Worm (Caenorhabditis elegans): ENCODE measurements around the gene C50E10.2.
A peak's percentile ranks its signal among the peaks of the same experiment; 100 is the strongest.

The C50E10.2 gene

ce11 chrII:12268857-12269256 lies 40.7 kb downstream of the C50E10.2 start:
- TF ChIP-seq T07F8.4 (tag; optimal IDR thresholded peaks at IDR 0.05) (no peak), egrh-3 (GFP tag; IDR thresholded peaks at IDR 0.05) (peak; percentile 86; the same call in 1 of the 2 replicates), egl-18 (GFP tag; IDR thresholded peaks at IDR 0.05) (no peak)

- no peak for TF ChIP-seq ztf-22 (GFP tag; optimal IDR thresholded peaks at IDR 0.05)
- TF ChIP-seq lin-40 (tag; optimal IDR thresholded peaks at IDR 0.05) = no peak
- TF ChIP-seq lir-1 (GFP tag; conservative IDR thresholded peaks at IDR 0.05) = no peak
- TF ChIP-seq snpc-1.1 (tag; optimal IDR thresholded peaks at IDR 0.05; ENCODE audit: insufficient read depth) = no peak
- no peak for TF ChIP-seq B0035.1 (tag; optimal IDR thresholded peaks at IDR 0.05)
- TF ChIP-seq C17E4.6 (GFP tag; IDR thresholded peaks at IDR 0.05) = no peak
- no peak for TF ChIP-seq Y56A3A.18 (GFP tag; IDR thresholded peaks at IDR 0.05)
- TF ChIP-seq let-526 (GFP tag; IDR thresholded peaks at IDR 0.05) = no peak
- no peak for TF ChIP-seq nhr-90 (tag; optimal IDR thresholded peaks at IDR 0.05)
- no peak for TF ChIP-seq nhr-80 (tag; optimal IDR thresholded peaks at IDR 0.05)
- TF ChIP-seq atf-7 (tag; optimal IDR thresholded peaks at IDR 0.05) = no peak
- no peak for TF ChIP-seq hsf-1 (GFP tag; IDR thresholded peaks at IDR 0.05)
- no peak for TF ChIP-seq F10E7.11 (tag; optimal IDR thresholded peaks at IDR 0.05)
- no peak for TF ChIP-seq Y79H2A.3 (GFP tag; conservative IDR thresholded peaks at IDR 0.05)
- TF ChIP-seq sea-2 (GFP tag; IDR thresholded peaks at IDR 0.05) = no peak
- TF ChIP-seq attf-6 (GFP tag; IDR thresholded peaks at IDR 0.05) = no peak
Observed at ce11 chrII:12266797-12267196, 42.7 kb downstream of the C50E10.2 start.

ce11 chrII:12266145-12266544 lies 43.4 kb downstream of the C50E10.2 start, which contains the start of gene tric-1B.1:
Gene tric-1B.1 (minus strand): TSS chrII:12266245.
- TF ChIP-seq F57A8.1 (GFP tag; optimal IDR thresholded peaks at IDR 0.05) = no peak
- no peak for TF ChIP-seq K12H6.12 (tag; optimal IDR thresholded peaks at IDR 0.05)
- TF ChIP-seq lin-54 (GFP tag; optimal IDR thresholded peaks at IDR 0.05) = no peak
- no peak for TF ChIP-seq zim-3 (tag; optimal IDR thresholded peaks at IDR 0.05)
- TF ChIP-seq hrde-1 (tag; optimal IDR thresholded peaks at IDR 0.05; ENCODE audit: borderline replicate concordance) = no peak
- TF ChIP-seq attf-5 (GFP tag; optimal IDR thresholded peaks at IDR 0.05) = no peak
- no peak for TF ChIP-seq ceh-40 (GFP tag; IDR thresholded peaks at IDR 0.05)
- no peak for TF ChIP-seq ztf-3 (GFP tag; optimal IDR thresholded peaks at IDR 0.05)
- TF ChIP-seq tbp1 (GFP tag; optimal IDR thresholded peaks at IDR 0.05) = no peak
- no peak for TF ChIP-seq lin-35 (GFP tag; optimal IDR thresholded peaks at IDR 0.05)
- no peak for TF ChIP-seq ceh-91 (GFP tag; IDR thresholded peaks at IDR 0.05)
- no peak for TF ChIP-seq ets-4 (GFP tag; optimal IDR thresholded peaks at IDR 0.05)
- TF ChIP-seq lin-26 (GFP tag; IDR thresholded peaks at IDR 0.05) = no peak
- TF ChIP-seq chd-7 (tag; optimal IDR thresholded peaks at IDR 0.05) = no peak
- no peak for TF ChIP-seq Y53G8AR.9 (GFP tag; conservative IDR thresholded peaks at IDR 0.05)
- TF ChIP-seq nfyb-1 (GFP tag; IDR thresholded peaks at IDR 0.05) = no peak
- no peak for TF ChIP-seq egrh-3 (GFP tag; IDR thresholded peaks at IDR 0.05)
- TF ChIP-seq lin-40 (tag; optimal IDR thresholded peaks at IDR 0.05) = no peak
- no peak for TF ChIP-seq mcd-1 (GFP tag; IDR thresholded peaks at IDR 0.05)
- TF ChIP-seq ceh-27 (GFP tag; optimal IDR thresholded peaks at IDR 0.05) = no peak

Data from whole organism, young adult.